Fruit fly (Drosophila melanogaster) whole organism, adult: ENCODE measurements around the gene FBXO11.

Experiments
- CG11617 ChIP-seq: fragments of 200-800 bp; sonication (Bioruptor generic); optimal IDR thresholded peaks from 2 replicates; lab custom pipeline; 2017; ENCODE audit warnings: mild to moderate bottlenecking, missing biosample characterization, missing genetic modification reagents, missing genetic modification characterization
- CG12768 ChIP-seq: fragments of 200-800 bp; sonication (Bioruptor generic); optimal IDR thresholded peaks from 2 replicates; lab custom pipeline; 2017; ENCODE audit warnings: missing biosample characterization, missing genetic modification characterization, mild to moderate bottlenecking, moderate library complexity, missing genetic modification reagents
- CG1620 ChIP-seq: fragments of 200-800 bp; sonication (Bioruptor generic); optimal IDR thresholded peaks from 2 replicates; lab custom pipeline; 2016; ENCODE audit warnings: missing biosample characterization, missing genetic modification characterization
- CG7101 ChIP-seq: fragments of 200-800 bp; sonication (Bioruptor generic); optimal IDR thresholded peaks from 2 replicates; lab custom pipeline; 2018; ENCODE audit warnings: missing biosample characterization, mild to moderate bottlenecking, missing genetic modification characterization, moderate library complexity
- Crg-1 ChIP-seq: fragments of 200-800 bp; sonication (Bioruptor generic); optimal IDR thresholded peaks from 2 replicates; lab custom pipeline; 2016; ENCODE audit warnings: missing biosample characterization, missing genetic modification characterization
- Hr96 ChIP-seq: fragments of 200-800 bp; sonication (Bioruptor generic); optimal IDR thresholded peaks from 2 replicates; lab custom pipeline; 2016; ENCODE audit warnings: missing biosample characterization, missing genetic modification characterization
- bab1 ChIP-seq: fragments of 200-800 bp; sonication (Bioruptor generic); optimal IDR thresholded peaks from 3 replicates; lab custom pipeline; 2019; ENCODE audit warnings: missing biosample characterization, mild to moderate bottlenecking, missing genetic modification characterization, moderate library complexity
- kay ChIP-seq: fragments of 200-800 bp; sonication (Bioruptor generic); peaks from one replicate; lab custom pipeline; 2016; ENCODE audit warnings: missing biosample characterization, missing genetic modification characterization, borderline replicate concordance
- ovo ChIP-seq: fragments of 200-800 bp; sonication (Bioruptor generic); optimal IDR thresholded peaks from 2 replicates; lab custom pipeline; 2016; ENCODE audit warnings: missing biosample characterization, missing genetic modification characterization
- pad ChIP-seq: fragments of 200-800 bp; sonication (Bioruptor generic); optimal IDR thresholded peaks from 3 replicates; lab custom pipeline; 2017; ENCODE audit warnings: missing biosample characterization, missing genetic modification characterization, mild to moderate bottlenecking, moderate library complexity, missing genetic modification reagents

DNA sequence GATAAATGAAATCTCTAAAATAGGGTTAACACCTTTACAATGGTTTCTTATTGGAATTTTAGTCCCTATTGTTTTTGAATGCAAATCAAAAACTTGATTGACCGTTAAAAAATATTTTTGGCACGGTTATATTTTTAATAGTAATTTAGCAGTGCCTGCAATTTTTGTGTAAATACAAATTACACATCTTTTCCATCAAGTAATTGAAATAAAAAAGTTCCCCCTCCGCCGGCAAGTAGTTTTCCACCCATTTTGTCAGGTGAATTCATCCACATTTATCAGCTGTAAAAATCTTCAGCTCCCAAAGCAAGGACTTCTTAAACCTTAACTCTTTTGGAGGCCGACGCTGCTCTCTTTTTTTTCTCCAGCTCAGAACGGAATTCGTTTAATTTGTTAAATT, 14.6 kb upstream of the FBXO11 start, which contains the start of gene CG34302:
- TF ChIP-seq CG7101 (tag; lab: Kevin White, UChicago) (no peak), CG12768 (GFP tag; lab: Kevin White, UChicago) (no peak), ovo (GFP tag; lab: Kevin White, UChicago) (no peak), kay (GFP tag; lab: Kevin White, UChicago) (no peak), CG11617 (GFP tag; lab: Kevin White, UChicago) (no peak), CG1620 (GFP tag; lab: Kevin White, UChicago) (no peak), Hr96 (GFP tag; lab: Kevin White, UChicago) (no peak), pad (GFP tag; lab: Kevin White, UChicago) (no peak), Crg-1 (GFP tag; lab: Kevin White, UChicago) (no peak), bab1 (GFP tag; lab: Kevin White, UChicago) (no peak)
